Fruit fly (Drosophila melanogaster): ENCODE results near the gene Gnmt.
A peak's percentile ranks its signal among the peaks of the same experiment; 100 is the strongest.

The Gnmt gene

dm6 chr3R:12628395-12628928 lies 45.9 kb upstream of the Gnmt start:
- no peak for TF ChIP-seq psq (GFP tag; optimal IDR thresholded peaks at IDR 0.05)
- no peak for TF ChIP-seq Dfd (GFP tag; optimal IDR thresholded peaks at IDR 0.05)
- no peak for TF ChIP-seq GATAd (GFP tag; optimal IDR thresholded peaks at IDR 0.05)
- no peak for TF ChIP-seq Rel (GFP tag; optimal IDR thresholded peaks at IDR 0.05)
- peak; percentile 89 for TF ChIP-seq Rel (tag; optimal IDR thresholded peaks at IDR 0.05)
- no peak for TF ChIP-seq OdsH (GFP tag; optimal IDR thresholded peaks at IDR 0.05)
- TF ChIP-seq tai (GFP tag; optimal IDR thresholded peaks at IDR 0.05): no peak
- TF ChIP-seq CG32264 (GFP tag; optimal IDR thresholded peaks at IDR 0.05): no peak
- TF ChIP-seq woc (GFP tag; optimal IDR thresholded peaks at IDR 0.05): no peak
- TF ChIP-seq Myc (optimal IDR thresholded peaks at IDR 0.05): no peak
- no peak for TF ChIP-seq br (GFP tag; optimal IDR thresholded peaks at IDR 0.05)
- TF ChIP-seq usp (GFP tag; optimal IDR thresholded peaks at IDR 0.05): no peak
- no peak for TF ChIP-seq dmrt93B (GFP tag; optimal IDR thresholded peaks at IDR 0.05)
- peak; percentile 22 for TF ChIP-seq Jra (GFP tag; optimal IDR thresholded peaks at IDR 0.05)
- no peak for TF ChIP-seq fru (GFP tag; optimal IDR thresholded peaks at IDR 0.05)
- TF ChIP-seq h (GFP tag; optimal IDR thresholded peaks at IDR 0.05): no peak
- no peak for TF ChIP-seq pan (optimal IDR thresholded peaks at IDR 0.05)
- peak; percentile 23 for TF ChIP-seq Abd-B (GFP tag; optimal IDR thresholded peaks at IDR 0.05)
- TF ChIP-seq Sp1 (GFP tag; optimal IDR thresholded peaks at IDR 0.05): no peak
- no peak for TF ChIP-seq jim (GFP tag; optimal IDR thresholded peaks at IDR 0.05)
- no peak for TF ChIP-seq brk (GFP tag; optimal IDR thresholded peaks at IDR 0.05)
- TF ChIP-seq Hr78 (GFP tag; optimal IDR thresholded peaks at IDR 0.05): no peak

DNA sequence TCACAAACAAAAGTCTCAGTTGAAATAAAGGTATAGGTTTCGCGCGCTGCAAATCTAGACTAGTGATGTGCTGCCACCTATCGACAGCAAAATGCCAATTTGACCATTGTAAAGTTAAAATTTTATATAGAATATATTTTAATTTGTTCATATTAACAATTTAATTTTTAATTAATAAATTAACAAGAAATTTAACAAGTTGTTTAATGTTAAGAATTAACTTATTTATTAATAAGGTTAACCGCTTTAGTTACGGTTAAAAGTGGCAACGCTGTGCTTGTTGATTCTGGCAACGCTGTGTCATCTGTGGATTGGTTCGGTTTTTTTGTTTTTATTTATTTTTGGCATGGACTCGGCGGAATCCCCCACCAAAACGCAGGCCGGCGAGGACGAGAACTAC lies 44.0 kb upstream of the Gnmt start, which contains the start of gene Not10:
Gene Not10, plus strand, starts transcription at position 279 of the 400 bp plus-strand sequence.
- TF ChIP-seq woc (GFP tag; optimal IDR thresholded peaks at IDR 0.05) (peak; percentile 13), CG9705 (GFP tag; optimal IDR thresholded peaks at IDR 0.05) (peak; percentile 30), sage (GFP tag; optimal IDR thresholded peaks at IDR 0.05) (peak; percentile 31), Rel (GFP tag; optimal IDR thresholded peaks at IDR 0.05) (no peak), Rel (tag; optimal IDR thresholded peaks at IDR 0.05) (peak; percentile 67), sv (GFP tag; optimal IDR thresholded peaks at IDR 0.05) (peak; percentile 35), Myc (optimal IDR thresholded peaks at IDR 0.05) (peak; percentile 3), jim (GFP tag; optimal IDR thresholded peaks at IDR 0.05) (no peak), Jra (GFP tag; optimal IDR thresholded peaks at IDR 0.05) (no peak), foxo (GFP tag; optimal IDR thresholded peaks at IDR 0.05) (peak in 1 of 2 experiments; percentile 64), HLH106 (tag; optimal IDR thresholded peaks at IDR 0.05) (peak; percentile 60), psq (GFP tag; optimal IDR thresholded peaks at IDR 0.05) (peak; percentile 28)

- TF ChIP-seq Hr83 (GFP tag; optimal IDR thresholded peaks at IDR 0.05; ENCODE audit: poor library complexity, severe bottlenecking): no peak
- no peak for TF ChIP-seq h (GFP tag; optimal IDR thresholded peaks at IDR 0.05)
- TF ChIP-seq dmrt93B (GFP tag; optimal IDR thresholded peaks at IDR 0.05): no peak
- no peak for TF ChIP-seq usp (GFP tag; optimal IDR thresholded peaks at IDR 0.05)
- TF ChIP-seq tai (GFP tag; optimal IDR thresholded peaks at IDR 0.05): no peak
- no peak for TF ChIP-seq sage (GFP tag; optimal IDR thresholded peaks at IDR 0.05)
- no peak for TF ChIP-seq rgr (GFP tag; optimal IDR thresholded peaks at IDR 0.05)
- TF ChIP-seq Dfd (GFP tag; optimal IDR thresholded peaks at IDR 0.05): no peak
- no peak for TF ChIP-seq CrebA (GFP tag; optimal IDR thresholded peaks at IDR 0.05; ENCODE audit: borderline replicate concordance)
- TF ChIP-seq OdsH (GFP tag; optimal IDR thresholded peaks at IDR 0.05): no peak
- no peak for TF ChIP-seq Hnf4 (GFP tag; optimal IDR thresholded peaks at IDR 0.05)
These were observed 41.3 kb upstream of the Gnmt start, which contains the start of gene CG18530 for dm6 chr3R:12633059-12633458. TSS of gene CG18530 (plus strand) at chr3R:12633359.

dm6 chr3R:12634617-12635016 lies 39.8 kb upstream of the Gnmt start, which contains the start of gene CG11598:
TSS of gene CG11598 (plus strand) at chr3R:12634917.
- no peak for TF ChIP-seq Abd-B (GFP tag; optimal IDR thresholded peaks at IDR 0.05)
- TF ChIP-seq N (GFP tag; optimal IDR thresholded peaks at IDR 0.05): no peak
- no peak for TF ChIP-seq Sp1 (GFP tag; optimal IDR thresholded peaks at IDR 0.05)
- TF ChIP-seq Dif (GFP tag; optimal IDR thresholded peaks at IDR 0.05; ENCODE audit: partially characterized antibody): no peak
- TF ChIP-seq sv (GFP tag; optimal IDR thresholded peaks at IDR 0.05): no peak
- no peak for TF ChIP-seq dsf (GFP tag; optimal IDR thresholded peaks at IDR 0.05; ENCODE audit: borderline replicate concordance)
- TF ChIP-seq woc (GFP tag; optimal IDR thresholded peaks at IDR 0.05): no peak
- TF ChIP-seq br (GFP tag; optimal IDR thresholded peaks at IDR 0.05): no peak
- TF ChIP-seq ey (GFP tag; optimal IDR thresholded peaks at IDR 0.05): no peak
- TF ChIP-seq Mio (GFP tag; optimal IDR thresholded peaks at IDR 0.05): no peak
- TF ChIP-seq OdsH (GFP tag; optimal IDR thresholded peaks at IDR 0.05): no peak
- TF ChIP-seq dl (GFP tag; optimal IDR thresholded peaks at IDR 0.05; ENCODE audit: insufficient read depth in 1 of 2, partially characterized antibody in 2 of 2): no peak
- TF ChIP-seq usp (GFP tag; optimal IDR thresholded peaks at IDR 0.05): no peak
- no peak for TF ChIP-seq HLH106 (tag; optimal IDR thresholded peaks at IDR 0.05)
- no peak for TF ChIP-seq Vsx2 (GFP tag; optimal IDR thresholded peaks at IDR 0.05; ENCODE audit: partially characterized antibody)
